Fruit fly (Drosophila melanogaster): Measurements from ENCODE around the gene CG12170.

The CG12170 gene

DNA sequence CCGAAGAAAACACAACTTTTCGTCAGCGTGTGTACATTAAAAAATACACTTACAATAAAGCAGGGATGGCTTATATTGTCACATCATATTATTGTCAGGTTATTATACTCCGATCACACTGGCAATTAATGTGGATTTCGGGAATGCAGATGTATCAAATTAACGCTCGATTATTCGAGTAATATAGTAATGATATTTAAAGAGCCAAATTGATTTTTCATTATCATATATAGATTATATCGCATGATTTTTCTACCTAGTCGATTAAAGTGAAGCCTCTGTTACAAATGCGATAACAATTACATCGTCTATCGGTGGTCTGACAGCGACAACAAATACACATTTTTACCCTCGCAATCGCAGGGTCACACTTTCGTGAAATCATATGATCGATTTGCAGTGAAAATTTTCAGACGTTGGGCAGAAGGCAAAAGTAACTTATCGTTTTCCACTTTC lies 45.6 kb upstream of the CG12170 start, which contains the start of the genes noi and Vha26 (continued):
- TF ChIP-seq CG30020 (tag; optimal IDR thresholded peaks at IDR 0.05) (peak; percentile 97), zfh1 (GFP tag; IDR thresholded peaks at IDR 0.05) (no peak; the same call in 2 of the 3 replicates), bbx (GFP tag; IDR thresholded peaks at IDR 0.05; ENCODE audit: partially characterized antibody) (peak; percentile 54), CG18476 (GFP tag; optimal IDR thresholded peaks at IDR 0.05) (peak; percentile 58), BtbVII (GFP tag; optimal IDR thresholded peaks at IDR 0.05) (no peak), mirr (GFP tag; optimal IDR thresholded peaks at IDR 0.05) (peak; percentile 31), p53 (GFP tag; optimal IDR thresholded peaks at IDR 0.05) (no peak), CG10654 (GFP tag; optimal IDR thresholded peaks at IDR 0.05) (peak; percentile 33), nerfin-1 (tag; optimal IDR thresholded peaks at IDR 0.05) (peak; percentile 15), pho (GFP tag; optimal IDR thresholded peaks at IDR 0.05) (peak; percentile 26), Sox100B (GFP tag; optimal IDR thresholded peaks at IDR 0.05) (no peak), CG32767 (GFP tag; IDR thresholded peaks at IDR 0.05) (peak; percentile 40; the same call in 1 of the 2 replicates), CG12299 (tag; optimal IDR thresholded peaks at IDR 0.05) (no peak), nmo (GFP tag; optimal IDR thresholded peaks at IDR 0.05) (peak; percentile 87), sisA (GFP tag; IDR thresholded peaks at IDR 0.05) (peak; percentile 31; the same call in 1 of the 2 replicates), CG8765 (GFP tag; IDR thresholded peaks at IDR 0.05) (0 out of 2 replicates have a peak, but pooled peaks have one; percentile 25), Lhr (GFP tag; optimal IDR thresholded peaks at IDR 0.05) (peak; percentile 56), CG13424 (tag; optimal IDR thresholded peaks at IDR 0.05) (peak; percentile 63), Stat92E (GFP tag; optimal IDR thresholded peaks at IDR 0.05) (peak in 1 of 3 experiments; percentile 50), slbo (GFP tag; IDR thresholded peaks at IDR 0.05) (peak; percentile 47), Sox102F (GFP tag; optimal IDR thresholded peaks at IDR 0.05) (no peak), Fer2 (tag; optimal IDR thresholded peaks at IDR 0.05) (peak; percentile 8), kay (GFP tag; optimal IDR thresholded peaks at IDR 0.05) (no peak), HLH54F (GFP tag; optimal IDR thresholded peaks at IDR 0.05) (peak; percentile 50), CG1832 (GFP tag; optimal IDR thresholded peaks at IDR 0.05) (no peak), kni (GFP tag; optimal IDR thresholded peaks at IDR 0.05) (no peak), lab (GFP tag; optimal IDR thresholded peaks at IDR 0.05) (no peak), CG15269 (tag; optimal IDR thresholded peaks at IDR 0.05) (no peak), Mrtf (GFP tag; IDR thresholded peaks at IDR 0.05) (no peak), Nf-YB (GFP tag; optimal IDR thresholded peaks at IDR 0.05) (no peak), Neu2 (GFP tag; optimal IDR thresholded peaks at IDR 0.05; ENCODE audit: borderline replicate concordance) (no peak), Usf (GFP tag; optimal IDR thresholded peaks at IDR 0.05) (no peak), Doc2 (GFP tag; IDR thresholded peaks at IDR 0.05) (no peak), Side (GFP tag; optimal IDR thresholded peaks at IDR 0.05) (no peak), Rfx (GFP tag; IDR thresholded peaks at IDR 0.05) (no peak), z (GFP tag; IDR thresholded peaks at IDR 0.05) (no peak), ATbp (GFP tag; optimal IDR thresholded peaks at IDR 0.05) (no peak), CG10267 (tag; optimal IDR thresholded peaks at IDR 0.05) (peak; percentile 72), Meics (GFP tag; optimal IDR thresholded peaks at IDR 0.05) (peak; percentile 2), wdn (GFP tag; IDR thresholded peaks at IDR 0.05) (no peak), Atf3 (GFP tag; optimal IDR thresholded peaks at IDR 0.05) (no peak), luna (GFP tag; optimal IDR thresholded peaks at IDR 0.05) (no peak), jigr1 (GFP tag; IDR thresholded peaks at IDR 0.05) (no peak), trem (tag; optimal IDR thresholded peaks at IDR 0.05) (peak; percentile 91), MTF-1 (GFP tag; optimal IDR thresholded peaks at IDR 0.05; ENCODE audit: borderline replicate concordance) (no peak), pan (optimal IDR thresholded peaks at IDR 0.05) (no peak), pan (GFP tag; optimal IDR thresholded peaks at IDR 0.05 in 1 of 2, IDR thresholded peaks at IDR 0.05 in 1 of 2) (no peak), az2 (GFP tag; optimal IDR thresholded peaks at IDR 0.05) (peak; percentile 3), CG10565 (GFP tag; optimal IDR thresholded peaks at IDR 0.05) (no peak), HmgZ (tag; optimal IDR thresholded peaks at IDR 0.05) (peak; percentile 87)
